Worm (Caenorhabditis elegans) whole organism, young adult: ENCODE measurements around the gene mip-1.

Experiments
- pbrm-1 ChIP-seq: fragments of 200-800 bp; sonication (Bioruptor generic); IDR thresholded peaks from 2 replicates; pipeline ENCODE4 v1.3.6; 2022; ENCODE audit warnings: missing genetic modification reagents, missing genetic modification characterization, missing compliant biosample characterization
- tlf-1 ChIP-seq: fragments of 200-800 bp; sonication (Bioruptor generic); optimal IDR thresholded peaks from 2 replicates; lab custom pipeline; 2018; ENCODE audit warnings: mild to moderate bottlenecking, missing genetic modification characterization, missing compliant biosample characterization

ce11 chrIII:4822140-4822539 lies 29.3 kb downstream of the mip-1 start, which contains the start of gene F26A1.8:
- no peak for TF ChIP-seq tlf-1
- no peak for TF ChIP-seq pbrm-1 (GFP tag; lab: Robert Waterston, UW)
